Worm (Caenorhabditis elegans) whole organism, L4 larva: Measurements from ENCODE around the gene odd-1.

ENCODE experiments used
- F49E8.2 ChIP-seq: sonication (generic microtip); optimal IDR thresholded peaks from 2 replicates; lab custom pipeline; 2016; ENCODE audit warnings: missing compliant biosample characterization, mild to moderate bottlenecking, missing genetic modification characterization, borderline replicate concordance
- T20F7.1 ChIP-seq: fragments of 200-800 bp; sonication (Bioruptor generic); optimal IDR thresholded peaks from 2 replicates; lab custom pipeline; 2018; ENCODE audit warnings: mild to moderate bottlenecking, missing genetic modification characterization, missing compliant biosample characterization
- ZK546.5 ChIP-seq, 2 experiments: sonication (generic microtip); optimal IDR thresholded peaks; 2 replicates each; lab custom pipeline; 2017; ENCODE audit warnings: missing biosample characterization in 2 of 2, missing genetic modification characterization in 2 of 2
- ceh-20 ChIP-seq: fragments of 200-800 bp; sonication (Bioruptor generic); IDR thresholded peaks from 2 replicates; pipeline ENCODE4 v1.3.6; 2022; ENCODE audit warnings: missing genetic modification reagents, missing genetic modification characterization, missing compliant biosample characterization
- ceh-82 ChIP-seq: sonication (generic microtip); optimal IDR thresholded peaks from 2 replicates; lab custom pipeline; 2017; ENCODE audit warnings: missing biosample characterization, missing genetic modification characterization
- ctbp-1 ChIP-seq: fragments of 200-800 bp; sonication (Bioruptor generic); IDR thresholded peaks from 2 replicates; pipeline ENCODE4 v1.3.6; 2022; ENCODE audit warnings: missing genetic modification reagents, missing genetic modification characterization, missing compliant biosample characterization
- daf-16 ChIP-seq, 3 experiments: sonication (generic microtip); optimal IDR thresholded peaks; 2 replicates each; lab custom pipeline; 2016 to 2017; ENCODE audit warnings: missing genetic modification characterization in 3 of 3, missing genetic modification reagents in 3 of 3, mild to moderate bottlenecking in 2 of 3, missing compliant biosample characterization in 2 of 3, missing biosample characterization in 1 of 3, moderate library complexity in 1 of 3
- dmd-9 ChIP-seq: fragments of 200-800 bp; sonication (Bioruptor generic); IDR thresholded peaks from 2 replicates; pipeline ENCODE4 v1.3.6; 2022; ENCODE audit warnings: missing genetic modification reagents, missing genetic modification characterization, missing compliant biosample characterization
- egl-43 ChIP-seq: fragments of 200-800 bp; sonication (Bioruptor generic); IDR thresholded peaks from 2 replicates; pipeline ENCODE4 v1.3.6; 2022; ENCODE audit warnings: missing genetic modification reagents, missing genetic modification characterization, missing compliant biosample characterization
- gei-8 ChIP-seq: fragments of 200-800 bp; sonication (Bioruptor generic); optimal IDR thresholded peaks from 2 replicates; lab custom pipeline; 2018; ENCODE audit warnings: mild to moderate bottlenecking, missing genetic modification characterization, missing compliant biosample characterization
- hif-1 ChIP-seq, 2 experiments: sonication (generic microtip); optimal IDR thresholded peaks; 2 replicates each; lab custom pipeline; 2016 to 2017; ENCODE audit warnings: missing compliant biosample characterization in 2 of 2, missing genetic modification characterization in 2 of 2, missing genetic modification reagents in 2 of 2, missing genotype in 2 of 2, mild to moderate bottlenecking in 1 of 2
- hlh-30 ChIP-seq: sonication (generic microtip); optimal IDR thresholded peaks from 2 replicates; lab custom pipeline; 2017; ENCODE audit warnings: antibody characterized with exemption, mild to moderate bottlenecking, missing genetic modification characterization, missing compliant biosample characterization; ENCODE audit not compliant: insufficient read depth
- lim-7 ChIP-seq: fragments of 200-800 bp; sonication (Bioruptor generic); IDR thresholded peaks from 2 replicates; pipeline ENCODE4 v1.3.6; 2022; ENCODE audit warnings: missing genetic modification characterization, missing compliant biosample characterization
- lin-29 ChIP-seq: fragments of 200-800 bp; sonication (Bioruptor generic); IDR thresholded peaks from 2 replicates; pipeline ENCODE4 v1.3.6; 2022; ENCODE audit warnings: missing genetic modification reagents, missing genetic modification characterization, missing compliant biosample characterization
- lin-38 ChIP-seq: fragments of 200-800 bp; sonication (Bioruptor generic); IDR thresholded peaks from 2 replicates; pipeline ENCODE4 v1.3.6; 2022; ENCODE audit warnings: missing genetic modification reagents, missing genetic modification characterization, missing compliant biosample characterization
- lsy-2 ChIP-seq, 2 experiments: fragments of 150-350 bp in 1 of 2; sonication (generic microtip) in 1 of 2; optimal IDR thresholded peaks; 2 replicates each; lab custom pipeline; 2014 to 2017; ENCODE audit warnings: missing biosample characterization in 2 of 2, missing genetic modification characterization in 2 of 2
- madf-5 ChIP-seq, 2 experiments: fragments of 200-800 bp; sonication (Bioruptor generic); IDR thresholded peaks; 2 replicates each; pipeline ENCODE4 v1.3.6; 2022; ENCODE audit warnings: missing compliant biosample characterization in 2 of 2, missing genetic modification characterization in 2 of 2
- madf-9 ChIP-seq: fragments of 200-800 bp; sonication (Bioruptor generic); conservative IDR thresholded peaks from 2 replicates; pipeline ENCODE4 v1.3.6; 2022; ENCODE audit warnings: missing genetic modification reagents, missing genetic modification characterization, missing compliant biosample characterization
- mdl-1 ChIP-seq, 2 experiments: fragments of 150-350 bp in 1 of 2; sonication (generic microtip) in 1 of 2; optimal IDR thresholded peaks; 2 replicates each; lab custom pipeline; 2014 to 2017; ENCODE audit warnings: missing biosample characterization in 2 of 2, missing genetic modification characterization in 2 of 2
- mes-2 ChIP-seq: sonication (generic microtip); optimal IDR thresholded peaks from 2 replicates; lab custom pipeline; 2016; ENCODE audit warnings: missing genotype, mild to moderate bottlenecking, missing genetic modification characterization, missing compliant biosample characterization; ENCODE audit not compliant: poor library complexity, severe bottlenecking
- mxl-2 ChIP-seq: fragments of 200-800 bp; sonication (Bioruptor generic); conservative IDR thresholded peaks from 2 replicates; pipeline ENCODE4 v1.3.6; 2022; ENCODE audit warnings: missing genetic modification reagents, missing genetic modification characterization, missing compliant biosample characterization
- mxl-3 ChIP-seq: fragments of 200-800 bp; sonication (Bioruptor generic); optimal IDR thresholded peaks from 2 replicates; lab custom pipeline; 2018; ENCODE audit warnings: mild to moderate bottlenecking, missing genetic modification characterization, missing compliant biosample characterization
- nhr-11 ChIP-seq: fragments of 150-350 bp; optimal IDR thresholded peaks from 2 replicates; lab custom pipeline; 2014; ENCODE audit warnings: missing biosample characterization, missing genetic modification characterization
- nhr-111 ChIP-seq: fragments of 200-800 bp; sonication (Bioruptor generic); optimal IDR thresholded peaks from 2 replicates; lab custom pipeline; 2018; ENCODE audit warnings: mild to moderate bottlenecking, missing genetic modification characterization, missing compliant biosample characterization
- nhr-28 ChIP-seq: fragments of 150-350 bp; optimal IDR thresholded peaks from 2 replicates; lab custom pipeline; 2014; ENCODE audit warnings: missing biosample characterization, missing genetic modification characterization
- nhr-41 ChIP-seq: fragments of 200-800 bp; sonication (Bioruptor generic); IDR thresholded peaks from 2 replicates; pipeline ENCODE4 v1.3.6; 2022; ENCODE audit warnings: missing genetic modification reagents, missing genetic modification characterization, missing compliant biosample characterization
- nhr-42 ChIP-seq: fragments of 200-800 bp; sonication (Bioruptor generic); IDR thresholded peaks from 2 replicates; pipeline ENCODE4 v1.3.6; 2022; ENCODE audit warnings: missing genetic modification characterization, missing compliant biosample characterization
- nhr-76 ChIP-seq: fragments of 150-350 bp; optimal IDR thresholded peaks from 2 replicates; lab custom pipeline; 2014; ENCODE audit warnings: missing biosample characterization, missing genetic modification characterization
- nhr-77 ChIP-seq: fragments of 150-350 bp; optimal IDR thresholded peaks from 2 replicates; lab custom pipeline; 2014; ENCODE audit warnings: missing biosample characterization, missing genetic modification characterization
- pqm-1 ChIP-seq: sonication (generic microtip); optimal IDR thresholded peaks from 2 replicates; lab custom pipeline; 2017; ENCODE audit warnings: missing biosample characterization, missing genetic modification characterization
- sdz-12 ChIP-seq: fragments of 200-800 bp; sonication (Bioruptor generic); optimal IDR thresholded peaks from 2 replicates; lab custom pipeline; 2018; ENCODE audit warnings: mild to moderate bottlenecking, missing genetic modification characterization, missing compliant biosample characterization
- skn-1 ChIP-seq: fragments of 150-350 bp; optimal IDR thresholded peaks from 2 replicates; lab custom pipeline; 2014; ENCODE audit warnings: missing biosample characterization, missing genetic modification characterization
- tra-1 ChIP-seq: fragments of 200-800 bp; sonication (Bioruptor generic); IDR thresholded peaks from 2 replicates; pipeline ENCODE4 v1.3.6; 2022; ENCODE audit warnings: missing genetic modification reagents, missing genetic modification characterization, missing compliant biosample characterization
- zag-1 ChIP-seq: fragments of 150-350 bp; optimal IDR thresholded peaks from 2 replicates; lab custom pipeline; 2014; ENCODE audit warnings: missing biosample characterization, missing genetic modification characterization
- zfp-2 ChIP-seq: sonication (generic microtip); optimal IDR thresholded peaks from 2 replicates; lab custom pipeline; 2016; ENCODE audit warnings: mild to moderate bottlenecking, missing genetic modification characterization, missing compliant biosample characterization
- zfp-3 ChIP-seq: fragments of 200-800 bp; sonication (Bioruptor generic); conservative IDR thresholded peaks from 2 replicates; pipeline ENCODE4 v1.3.6; 2022; ENCODE audit warnings: missing genetic modification reagents, missing genetic modification characterization, missing compliant biosample characterization
- ztf-7 ChIP-seq: fragments of 150-350 bp; optimal IDR thresholded peaks from 2 replicates; lab custom pipeline; 2014; ENCODE audit warnings: missing biosample characterization, missing genetic modification characterization

odd-1 gene

ce11 chrIII:7078737-7079136 lies 29.4 kb upstream of the odd-1 start, which contains the start of gene ZK418.6:
ZK418.6 (minus strand) TSS chrIII:7078837.
- no peak for TF ChIP-seq hif-1 (tag; optimal IDR thresholded peaks at IDR 0.05; lab: Kevin White, UChicago)
- no peak for TF ChIP-seq tra-1 (GFP tag; lab: Robert Waterston, UW)
- no peak for TF ChIP-seq sdz-12 (GFP tag; lab: Kevin White, UChicago)
- no peak for TF ChIP-seq madf-5 (GFP tag; IDR thresholded peaks at IDR 0.05; lab: Robert Waterston, UW)
- no peak for TF ChIP-seq hlh-30 (tag; lab: Kevin White, UChicago)
- TF ChIP-seq ctbp-1 = no peak
- no peak for TF ChIP-seq madf-9 (GFP tag; lab: Robert Waterston, UW)
- TF ChIP-seq ZK546.5 (tag; optimal IDR thresholded peaks at IDR 0.05; lab: Kevin White, UChicago) = no peak
- TF ChIP-seq lsy-2 (tag; optimal IDR thresholded peaks at IDR 0.05; lab: Kevin White, UChicago) = no peak
- TF ChIP-seq, all 104 proteins: peak for 0

- TF ChIP-seq nhr-76 (tag; lab: Kevin White, UChicago) = no peak
Observed at ce11 chrIII:7080689-7081088, 27.4 kb upstream of the odd-1 start, which contains the start of gene ZK418.7. ZK418.7 (minus strand) TSS chrIII:7080789.

DNA sequence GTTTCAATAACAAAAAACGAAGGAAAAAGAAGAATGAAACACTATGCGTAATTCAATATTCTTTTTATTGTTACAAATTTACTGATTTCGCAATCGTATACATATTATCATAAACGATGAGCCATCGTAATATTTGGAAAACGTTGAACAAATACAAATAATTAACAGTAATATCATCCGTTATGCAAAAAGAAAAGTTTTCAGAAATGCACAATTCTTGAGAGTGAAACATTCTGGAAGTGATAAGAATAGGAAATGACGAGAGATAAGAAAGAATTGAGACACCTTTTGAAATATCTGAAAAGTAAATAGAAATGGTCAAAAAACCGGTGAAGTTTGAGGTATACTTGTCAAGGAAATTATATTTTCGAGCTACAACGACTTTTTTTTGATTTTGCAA lies 26.6 kb upstream of the odd-1 start:
- TF ChIP-seq nhr-77 (tag; lab: Kevin White, UChicago) = peak; percentile 10
- TF ChIP-seq daf-16 (GFP tag; optimal IDR thresholded peaks at IDR 0.05; lab: Kevin White, UChicago) = no peak
- TF ChIP-seq daf-16 (tag; optimal IDR thresholded peaks at IDR 0.05; lab: Kevin White, UChicago) = peak; percentile 33
- no peak for TF ChIP-seq zag-1 (tag; lab: Kevin White, UChicago)
- peak; percentile 6 for TF ChIP-seq ztf-7 (tag; lab: Kevin White, UChicago)
- peak; percentile 33 for TF ChIP-seq nhr-28 (tag; lab: Kevin White, UChicago)
- TF ChIP-seq pqm-1 (tag; lab: Kevin White, UChicago) = peak; percentile 65
- no peak for TF ChIP-seq nhr-11 (tag; lab: Kevin White, UChicago)

- TF ChIP-seq gei-8 (GFP tag; lab: Kevin White, UChicago) (no peak), mxl-3 (no peak), dmd-9 (GFP tag; lab: Robert Waterston, UW) (no peak), nhr-111 (no peak), ceh-20 (GFP tag; lab: Robert Waterston, UW) (no peak), ceh-82 (tag; lab: Kevin White, UChicago) (no peak)
- TF ChIP-seq, all 104 proteins: peak for 0
Observed at ce11 chrIII:7083106-7083505, 25.0 kb upstream of the odd-1 start.

ce11 chrIII:7084908-7085307 lies 23.2 kb upstream of the odd-1 start, which contains the start of gene tofu-7:
tofu-7 (minus strand) TSS chrIII:7085018.
- TF ChIP-seq F49E8.2 (tag; lab: Kevin White, UChicago) (no peak), zfp-2 (tag; lab: Kevin White, UChicago) (no peak), lin-38 (peak; percentile 11; the same call in 1 of the 2 replicates)

DNA sequence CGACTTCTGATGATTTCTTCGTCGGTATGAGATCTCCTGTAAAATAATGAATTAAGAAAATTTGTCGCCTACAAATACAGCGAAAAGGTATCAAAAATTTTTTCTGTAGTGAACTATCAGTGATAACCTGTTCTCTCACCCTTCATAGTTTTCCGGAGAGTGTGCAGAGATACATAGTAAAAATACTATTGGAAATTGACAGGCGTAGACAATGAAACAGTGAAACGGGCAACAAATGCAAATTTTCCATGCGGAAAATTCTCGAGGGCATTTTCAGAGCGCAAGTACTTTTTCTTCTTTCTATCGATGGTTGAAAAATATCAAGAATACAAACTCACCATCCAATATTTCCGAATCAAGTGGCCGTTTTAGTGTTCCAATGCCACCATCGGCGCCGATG lies 20.9 kb upstream of the odd-1 start:
- no peak for TF ChIP-seq lim-7 (GFP tag; lab: Robert Waterston, UW)
- TF ChIP-seq nhr-28 (tag; lab: Kevin White, UChicago) = peak; percentile 66
- TF ChIP-seq daf-16 (GFP tag; optimal IDR thresholded peaks at IDR 0.05; lab: Kevin White, UChicago) = no peak
- peak; percentile 18 for TF ChIP-seq daf-16 (tag; optimal IDR thresholded peaks at IDR 0.05; lab: Kevin White, UChicago)

DNA sequence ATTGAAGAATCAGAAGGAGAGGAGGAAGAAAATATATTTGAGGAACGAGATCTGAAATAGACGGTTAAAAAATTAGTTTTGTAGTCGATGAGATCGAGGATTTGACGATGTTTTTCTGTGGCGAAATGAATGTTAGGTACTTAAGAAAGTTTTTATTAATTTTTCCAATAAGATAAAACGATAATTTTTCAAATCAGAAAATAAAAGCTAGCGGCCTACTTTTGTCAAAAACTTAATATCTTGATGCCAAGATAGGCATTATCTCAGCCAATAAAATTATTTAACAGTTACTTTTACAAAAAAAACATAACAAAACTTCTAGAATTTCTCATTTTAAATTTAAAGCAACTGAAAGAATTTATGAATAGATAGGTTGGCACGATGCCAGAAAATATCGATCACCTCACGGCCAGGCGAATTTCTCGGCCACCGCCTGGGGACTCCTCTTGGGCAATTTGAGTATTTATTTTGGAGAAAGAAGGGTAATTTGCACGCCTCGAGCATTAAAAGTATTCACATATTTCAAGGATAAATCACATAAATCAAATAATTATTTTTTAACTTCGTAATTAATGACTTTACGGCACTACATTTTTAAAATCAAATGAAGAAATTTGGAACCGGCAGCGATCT lies 20.3 kb upstream of the odd-1 start, which contains the start of gene fubl-2:
fubl-2 (minus strand) TSS at position 51 of the 633 bp plus-strand sequence.
- no peak for TF ChIP-seq pqm-1 (tag; lab: Kevin White, UChicago)
- TF ChIP-seq mdl-1 (tag; optimal IDR thresholded peaks at IDR 0.05; lab: Kevin White, UChicago) = no peak
- TF ChIP-seq lin-29 = no peak
- TF ChIP-seq egl-43 = no peak
- TF ChIP-seq zfp-3 = no peak
- no peak for TF ChIP-seq skn-1 (tag; lab: Kevin White, UChicago)
- TF ChIP-seq mxl-3 = peak; percentile 33
- TF ChIP-seq nhr-42 (GFP tag; lab: Robert Waterston, UW) = no peak
- no peak for TF ChIP-seq nhr-41
- TF ChIP-seq mes-2 = peak; percentile 98
- TF ChIP-seq lsy-2 (tag; optimal IDR thresholded peaks at IDR 0.05; lab: Kevin White, UChicago) = peak; percentile 22 to 89
- TF ChIP-seq mxl-2 (GFP tag; lab: Robert Waterston, UW) = no peak
- TF ChIP-seq T20F7.1 (GFP tag; lab: Kevin White, UChicago) = no peak
- TF ChIP-seq ztf-7 (tag; lab: Kevin White, UChicago) = no peak
